Worm (Caenorhabditis elegans) whole organism, L4 larva: ENCODE data around the gene skr-16.
A peak's percentile ranks its signal among the peaks of the same experiment; 100 is the strongest.

Experiments used
- nhr-237 ChIP-seq: sonication (generic microtip); optimal IDR thresholded peaks from 2 replicates; lab custom pipeline; 2017; ENCODE audit warnings: missing biosample characterization, missing genetic modification characterization
- unc-62 ChIP-seq, 3 experiments: fragments of 150-350 bp in 1 of 3; sonication (generic microtip); optimal IDR thresholded peaks in 2 of 3; peaks in 1 of 3; 1 replicate in 1 of 3; 2 replicates in 2 of 3; lab custom pipeline; 2014 to 2017; ENCODE audit warnings: missing biosample characterization in 3 of 3, missing genetic modification characterization in 3 of 3, missing genetic modification reagents in 3 of 3, missing genotype in 1 of 3

DNA sequence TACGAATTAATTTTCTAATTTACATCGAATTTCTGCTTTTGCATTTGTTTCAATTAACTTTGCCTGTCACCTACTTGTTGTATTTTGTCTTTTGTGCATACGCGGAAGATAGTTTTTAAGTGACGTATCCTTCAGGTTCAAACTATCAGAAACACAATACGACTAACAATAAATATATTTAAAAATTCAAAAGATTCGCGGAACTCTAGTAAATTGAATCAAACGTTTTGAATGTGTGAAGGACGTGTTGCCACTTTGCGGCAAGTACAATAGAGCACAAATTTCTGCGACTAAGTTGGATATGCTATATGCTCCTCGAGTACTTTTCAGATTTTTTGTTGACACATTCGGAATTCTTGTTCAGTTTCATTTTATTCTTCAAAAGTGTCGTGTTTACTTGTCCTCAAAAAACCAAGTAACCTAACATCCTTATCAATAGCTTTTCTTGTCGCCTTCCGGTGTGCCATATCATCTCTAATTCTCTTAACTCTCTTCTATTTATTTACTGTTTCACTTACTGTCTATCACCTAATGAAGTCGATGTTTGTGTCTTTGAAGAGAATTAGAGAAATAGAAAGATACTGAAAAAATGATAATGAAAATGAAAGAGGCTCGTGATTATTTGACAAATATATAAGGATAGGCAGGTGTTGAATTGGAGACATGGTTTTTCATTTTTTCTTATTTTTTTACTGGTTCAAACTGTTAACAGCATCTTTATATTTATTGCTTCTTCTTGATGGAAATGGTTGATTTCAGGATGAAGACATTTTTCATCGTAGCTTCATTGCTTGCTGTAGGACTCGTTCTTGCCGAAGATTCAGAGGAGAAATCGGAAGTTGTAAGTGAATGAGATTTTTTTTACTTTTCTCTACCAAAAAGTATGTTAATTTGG lies 20.3 kb downstream of the skr-16 start, which contains the start of gene srlf-7:
- TF ChIP-seq unc-62 (GFP tag; optimal IDR thresholded peaks at IDR 0.05 in 1 of 2; lab: Kevin White, UChicago) (peak; percentile 29 to 47), unc-62 (tag; optimal IDR thresholded peaks at IDR 0.05; lab: Kevin White, UChicago) (no peak), nhr-237 (tag; lab: Kevin White, UChicago) (no peak)
